Worm (Caenorhabditis elegans) whole organism, late embryonic: ENCODE measurements around the gene aagr-4.

ENCODE experiments used
- C38D4.7 ChIP-seq: fragments of 200-800 bp; sonication (Bioruptor generic); optimal IDR thresholded peaks from 2 replicates; lab custom pipeline; 2018; ENCODE audit warnings: mild to moderate bottlenecking, missing genetic modification characterization, moderate library complexity, missing compliant biosample characterization
- T23F11.4 ChIP-seq: fragments of 200-800 bp; sonication (Bioruptor generic); optimal IDR thresholded peaks from 2 replicates; lab custom pipeline; 2018; ENCODE audit warnings: mild to moderate bottlenecking, missing genetic modification characterization, missing compliant biosample characterization
- ceh-19 ChIP-seq: fragments of 200-800 bp; sonication (Bioruptor generic); optimal IDR thresholded peaks from 2 replicates; lab custom pipeline; 2018; ENCODE audit warnings: mild to moderate bottlenecking, missing genetic modification characterization, missing compliant biosample characterization
- ceh-2 ChIP-seq: sonication (generic microtip); optimal IDR thresholded peaks from 2 replicates; lab custom pipeline; 2016; ENCODE audit warnings: missing genotype, missing genetic modification characterization, missing compliant biosample characterization
- ceh-22 ChIP-seq: sonication (generic microtip); optimal IDR thresholded peaks from 2 replicates; lab custom pipeline; 2017; ENCODE audit warnings: missing biosample characterization, missing genetic modification characterization
- ceh-24 ChIP-seq: sonication (generic microtip); optimal IDR thresholded peaks from 2 replicates; lab custom pipeline; 2016; ENCODE audit warnings: mild to moderate bottlenecking, missing genetic modification characterization, missing compliant biosample characterization
- ceh-31 ChIP-seq: sonication (generic microtip); optimal IDR thresholded peaks from 2 replicates; lab custom pipeline; 2016; ENCODE audit warnings: missing genetic modification characterization, missing compliant biosample characterization
- ceh-34 ChIP-seq: sonication (generic microtip); optimal IDR thresholded peaks from 2 replicates; lab custom pipeline; 2016; ENCODE audit warnings: mild to moderate bottlenecking, missing genetic modification characterization, missing compliant biosample characterization
- ceh-48 ChIP-seq: sonication (generic microtip); optimal IDR thresholded peaks from 2 replicates; lab custom pipeline; 2016; ENCODE audit warnings: missing genetic modification characterization, inconsistent platforms, missing compliant biosample characterization
- ceh-6 ChIP-seq: fragments of 200-800 bp; sonication (Bioruptor generic); optimal IDR thresholded peaks from 2 replicates; lab custom pipeline; 2018; ENCODE audit warnings: mild to moderate bottlenecking, missing genetic modification characterization, missing compliant biosample characterization
- ceh-9 ChIP-seq: sonication (generic microtip); optimal IDR thresholded peaks from 2 replicates; lab custom pipeline; 2016; ENCODE audit warnings: mild to moderate bottlenecking, missing genetic modification characterization, inconsistent platforms, missing compliant biosample characterization
- elt-2 ChIP-seq: sonication (generic microtip); optimal IDR thresholded peaks from 2 replicates; lab custom pipeline; 2016; ENCODE audit warnings: missing genetic modification reagents, missing genetic modification characterization, missing compliant biosample characterization
- elt-4 ChIP-seq: sonication (generic microtip); optimal IDR thresholded peaks from 2 replicates; lab custom pipeline; 2016; ENCODE audit warnings: missing genetic modification characterization, missing compliant biosample characterization
- ets-4 ChIP-seq: sonication (generic microtip); optimal IDR thresholded peaks from 2 replicates; lab custom pipeline; 2016; ENCODE audit warnings: missing genetic modification characterization, missing compliant biosample characterization
- eyg-1 ChIP-seq: sonication (generic microtip); optimal IDR thresholded peaks from 2 replicates; lab custom pipeline; 2016; ENCODE audit warnings: missing genotype, missing genetic modification characterization, missing compliant biosample characterization
- fkh-10 ChIP-seq: fragments of 150-350 bp; optimal IDR thresholded peaks from 2 replicates; lab custom pipeline; 2014; ENCODE audit warnings: missing biosample characterization, missing genetic modification reagents, missing genetic modification characterization
- hlh-6 ChIP-seq: sonication (generic microtip); optimal IDR thresholded peaks from 2 replicates; lab custom pipeline; 2016; ENCODE audit warnings: missing genotype, missing genetic modification characterization, missing compliant biosample characterization
- lim-6 ChIP-seq: sonication (generic microtip); optimal IDR thresholded peaks from 2 replicates; lab custom pipeline; 2016; ENCODE audit warnings: missing genetic modification characterization, missing compliant biosample characterization
- madf-2 ChIP-seq: sonication (generic microtip); optimal IDR thresholded peaks from 2 replicates; lab custom pipeline; 2017; ENCODE audit warnings: missing genetic modification characterization, missing compliant biosample characterization
- nfya-1 ChIP-seq: sonication (generic microtip); optimal IDR thresholded peaks from 2 replicates; lab custom pipeline; 2017; ENCODE audit warnings: missing genetic modification characterization, mild to moderate bottlenecking, missing compliant biosample characterization, antibody characterized with exemption, moderate library complexity
- nhr-11 ChIP-seq: fragments of 150-350 bp; optimal IDR thresholded peaks from 2 replicates; lab custom pipeline; 2014; ENCODE audit warnings: missing biosample characterization, missing genetic modification characterization
- odd-2 ChIP-seq: sonication (generic microtip); optimal IDR thresholded peaks from 2 replicates; lab custom pipeline; 2017; ENCODE audit warnings: antibody characterized with exemption, mild to moderate bottlenecking, missing genetic modification characterization, missing compliant biosample characterization
- pat-9 ChIP-seq: fragments of 200-800 bp; sonication (Bioruptor generic); optimal IDR thresholded peaks from 2 replicates; lab custom pipeline; 2018; ENCODE audit warnings: mild to moderate bottlenecking, missing genetic modification characterization, moderate library complexity, missing compliant biosample characterization
- pax-1 ChIP-seq: fragments of 150-350 bp; optimal IDR thresholded peaks from 2 replicates; lab custom pipeline; 2014; ENCODE audit warnings: missing biosample characterization, missing genetic modification characterization
- pha-4 ChIP-seq: fragments of 150-350 bp; optimal IDR thresholded peaks from 2 replicates; lab custom pipeline; 2018; ENCODE audit warnings: missing biosample characterization, missing genetic modification reagents, missing genetic modification characterization
- pros-1 ChIP-seq: fragments of 150-350 bp; optimal IDR thresholded peaks from 2 replicates; lab custom pipeline; 2014; ENCODE audit warnings: missing biosample characterization, missing genetic modification reagents, missing genetic modification characterization
- ref-2 ChIP-seq: sonication (generic microtip); optimal IDR thresholded peaks from 2 replicates; lab custom pipeline; 2016; ENCODE audit warnings: missing genetic modification characterization, missing compliant biosample characterization
- rnt-1 ChIP-seq: sonication (generic microtip); optimal IDR thresholded peaks from 2 replicates; lab custom pipeline; 2016; ENCODE audit warnings: missing genetic modification characterization, missing compliant biosample characterization
- sdc-2 ChIP-seq: sonication (generic microtip); optimal IDR thresholded peaks from 2 replicates; lab custom pipeline; 2016; ENCODE audit warnings: missing genotype, missing genetic modification characterization, missing compliant biosample characterization
- unc-55 ChIP-seq: sonication (generic microtip); optimal IDR thresholded peaks from 2 replicates; lab custom pipeline; 2017; ENCODE audit warnings: missing biosample characterization, missing genetic modification reagents, missing genetic modification characterization
- zip-5 ChIP-seq: sonication (generic microtip); optimal IDR thresholded peaks from 2 replicates; lab custom pipeline; 2016; ENCODE audit warnings: missing genetic modification characterization, missing compliant biosample characterization

Gene aagr-4

ce11 chrX:433029-433693 lies 27.3 kb upstream of the aagr-4 start:
- TF ChIP-seq ceh-9 (tag; lab: Kevin White, UChicago) (no peak), nhr-11 (tag; lab: Kevin White, UChicago) (no peak), ceh-48 (tag; lab: Kevin White, UChicago) (no peak), ceh-34 (tag; lab: Kevin White, UChicago) (no peak)
- TF ChIP-seq, all 69 proteins: peak for 0

DNA sequence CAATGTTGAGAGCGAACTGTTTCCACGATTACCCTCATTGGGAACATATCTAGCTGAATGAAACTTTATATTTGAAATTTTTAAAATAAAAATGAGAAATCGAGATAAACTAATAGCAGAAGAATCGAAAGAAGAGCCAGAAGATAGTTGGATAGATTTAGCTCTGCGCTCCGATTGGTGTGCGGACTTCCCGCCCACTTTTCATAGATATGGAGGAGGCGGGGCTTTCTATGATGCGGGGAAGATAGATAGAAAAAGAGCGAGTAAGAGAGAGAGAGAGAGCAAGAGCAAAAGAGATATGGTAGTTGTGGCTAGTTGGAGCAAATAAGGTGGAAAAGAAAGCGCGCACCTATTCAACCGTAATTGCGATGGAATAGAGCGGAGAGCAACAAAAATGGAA lies 26.7 kb upstream of the aagr-4 start, which contains the start of gene dve-1:
TSS of gene dve-1 (minus strand) at position 66 of the 400 bp plus-strand sequence.
- TF ChIP-seq C38D4.7 (GFP tag; lab: Kevin White, UChicago) (no peak), sdc-2 (tag; lab: Kevin White, UChicago) (peak; percentile 10), nfya-1 (peak; percentile 87)
- TF ChIP-seq, all 69 proteins: peak for 2

- TF ChIP-seq hlh-6 (tag; lab: Kevin White, UChicago) (no peak), ceh-19 (GFP tag; lab: Kevin White, UChicago) (no peak), pha-4 (tag; lab: Kevin White, UChicago) (no peak), pax-1 (tag; lab: Kevin White, UChicago) (no peak), elt-4 (no peak), odd-2 (tag; lab: Kevin White, UChicago) (no peak), pros-1 (tag; lab: Kevin White, UChicago) (no peak)
Observed at ce11 chrX:438396-438795, 22.1 kb upstream of the aagr-4 start.

DNA sequence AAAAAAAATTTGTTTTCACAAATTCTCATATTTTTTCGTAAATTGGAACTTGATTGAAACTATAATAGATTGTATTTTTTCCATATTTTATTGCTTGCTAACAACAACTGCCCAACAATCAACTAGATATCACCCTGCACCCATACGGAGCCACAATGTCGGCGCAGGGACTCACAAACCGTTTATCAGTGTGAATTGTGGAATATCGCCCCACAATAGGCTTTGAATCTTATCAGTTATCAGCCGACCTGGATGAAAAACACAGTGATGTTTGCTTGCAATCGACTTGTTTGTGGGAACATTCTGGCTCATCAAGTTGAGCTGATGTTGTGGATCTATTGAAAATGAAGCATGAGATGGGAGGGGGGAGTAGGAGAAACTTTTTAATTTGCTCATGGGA lies 21.4 kb upstream of the aagr-4 start:
- TF ChIP-seq ets-4: no peak
- TF ChIP-seq zip-5 (tag; lab: Kevin White, UChicago): no peak
- no peak for TF ChIP-seq odd-2 (tag; lab: Kevin White, UChicago)
- no peak for TF ChIP-seq ceh-22
- TF ChIP-seq pat-9 (tag; lab: Kevin White, UChicago): no peak
- TF ChIP-seq T23F11.4: no peak
- no peak for TF ChIP-seq madf-2 (tag; lab: Kevin White, UChicago)
- TF ChIP-seq ceh-19 (GFP tag; lab: Kevin White, UChicago): no peak
- TF ChIP-seq nhr-11 (tag; lab: Kevin White, UChicago): no peak
- TF ChIP-seq rnt-1 (tag; lab: Kevin White, UChicago): no peak
- no peak for TF ChIP-seq nfya-1
- TF ChIP-seq ceh-2 (tag; lab: Kevin White, UChicago): no peak
- no peak for TF ChIP-seq ref-2 (tag; lab: Kevin White, UChicago)
- TF ChIP-seq unc-55 (GFP tag; lab: Kevin White, UChicago): no peak
- TF ChIP-seq fkh-10 (GFP tag; lab: Kevin White, UChicago): no peak
- TF ChIP-seq, all 69 proteins: peak for 0

- TF ChIP-seq elt-2: peak; percentile 69
- no peak for TF ChIP-seq ceh-6 (GFP tag; lab: Kevin White, UChicago)
- TF ChIP-seq, all 69 proteins: peak for 1
Observed at ce11 chrX:440420-440819, 20.0 kb upstream of the aagr-4 start.

- no peak for TF ChIP-seq nhr-11 (tag; lab: Kevin White, UChicago)
- TF ChIP-seq eyg-1 (tag; lab: Kevin White, UChicago): no peak
- no peak for TF ChIP-seq ceh-2 (tag; lab: Kevin White, UChicago)
- TF ChIP-seq sdc-2 (tag; lab: Kevin White, UChicago): no peak
- no peak for TF ChIP-seq ceh-24 (tag; lab: Kevin White, UChicago)
- TF ChIP-seq ceh-31 (tag; lab: Kevin White, UChicago): no peak
- TF ChIP-seq nfya-1: no peak
- TF ChIP-seq elt-2: no peak
- TF ChIP-seq lim-6 (tag; lab: Kevin White, UChicago): no peak
Observed at ce11 chrX:449820-450219, 10.6 kb upstream of the aagr-4 start, which contains the start of gene F52D1.2. F52D1.2 (minus strand) TSS chrX:450212.
